Fruit fly (Drosophila melanogaster) whole organism: Measurements from ENCODE around the gene cDIP.

Experiments used
- CG8478 ChIP-seq: fragments of >200 bp; optimal IDR thresholded peaks from 2 replicates; lab custom pipeline; 2018; ENCODE audit warnings: inconsistent platforms
- Dll ChIP-seq: fragments of >200 bp; optimal IDR thresholded peaks from 2 replicates; lab custom pipeline; 2017
- EcR ChIP-seq, 2 experiments: fragments of >200 bp; optimal IDR thresholded peaks; 2 replicates each; lab custom pipeline; 2017; ENCODE audit warnings: missing biosample characterization in 2 of 2, missing genetic modification characterization in 2 of 2, missing genetic modification reagents in 2 of 2
- pan ChIP-seq: fragments of >200 bp; optimal IDR thresholded peaks from 2 replicates; lab custom pipeline; 2017
- psq ChIP-seq: fragments of >200 bp; optimal IDR thresholded peaks from 2 replicates; lab custom pipeline; 2017
- usp ChIP-seq: fragments of >200 bp; optimal IDR thresholded peaks from 2 replicates; lab custom pipeline; 2017; ENCODE audit warnings: missing biosample characterization, missing genetic modification characterization, mixed read lengths

cDIP gene

DNA sequence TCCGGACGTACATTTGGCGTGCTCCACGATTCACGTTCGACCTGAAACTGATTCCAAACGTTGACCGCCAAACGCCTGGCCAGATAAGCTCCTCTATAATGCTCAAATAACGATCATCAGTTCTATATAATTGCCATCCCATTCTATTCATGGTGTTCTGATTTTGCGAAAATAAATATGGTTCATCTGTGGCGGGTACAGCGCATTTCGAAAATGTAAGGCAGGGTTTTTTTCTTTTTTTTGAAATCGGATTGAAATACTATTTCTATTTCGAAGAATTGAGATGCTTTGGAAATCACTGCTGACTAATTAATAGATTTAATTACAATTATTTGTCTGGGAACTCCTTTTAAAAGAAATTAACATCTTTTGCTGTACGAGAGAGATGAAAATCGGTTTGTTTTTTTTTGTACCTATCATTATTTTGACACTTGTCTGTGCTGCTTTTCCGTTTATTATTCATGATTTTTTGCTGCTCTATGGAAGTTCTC is at the start of gene cDIP:
Gene cDIP, minus strand, starts transcription at position 51 of the 491 bp plus-strand sequence.
- TF ChIP-seq usp, result no peak
- TF ChIP-seq Dll (lab: Kevin White, UChicago), result no peak
- TF ChIP-seq EcR (GFP tag; optimal IDR thresholded peaks at IDR 0.05; lab: Kevin White, UChicago), result no peak
- TF ChIP-seq pan (lab: Kevin White, UChicago), result no peak
- TF ChIP-seq psq (lab: Kevin White, UChicago), result no peak

DNA sequence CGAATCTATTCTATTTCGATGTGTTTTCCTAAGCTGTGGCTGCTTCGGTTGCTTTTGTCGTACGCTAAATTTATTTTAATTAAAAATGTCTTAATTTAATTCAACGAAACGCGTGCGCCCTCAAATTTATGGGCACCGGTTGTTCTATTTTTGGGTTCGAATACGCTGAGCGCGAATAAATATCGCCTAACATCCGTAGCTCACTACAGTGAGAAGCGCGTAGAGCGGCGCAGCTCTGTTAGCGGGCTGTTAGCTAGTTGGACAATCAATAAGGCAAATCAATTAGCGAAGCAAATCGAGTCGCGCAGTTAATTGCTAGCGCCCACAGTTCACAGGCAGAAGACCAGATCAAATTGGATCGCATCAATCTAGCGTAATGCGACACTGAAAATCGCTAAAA is 49.2 kb upstream of the cDIP start:
- TF ChIP-seq Dll (lab: Kevin White, UChicago), result no peak
- no peak for TF ChIP-seq pan (lab: Kevin White, UChicago)
- no peak for TF ChIP-seq CG8478
- no peak for TF ChIP-seq usp
- no peak for TF ChIP-seq psq (lab: Kevin White, UChicago)
- no peak for TF ChIP-seq EcR (GFP tag; optimal IDR thresholded peaks at IDR 0.05; lab: Kevin White, UChicago)

DNA sequence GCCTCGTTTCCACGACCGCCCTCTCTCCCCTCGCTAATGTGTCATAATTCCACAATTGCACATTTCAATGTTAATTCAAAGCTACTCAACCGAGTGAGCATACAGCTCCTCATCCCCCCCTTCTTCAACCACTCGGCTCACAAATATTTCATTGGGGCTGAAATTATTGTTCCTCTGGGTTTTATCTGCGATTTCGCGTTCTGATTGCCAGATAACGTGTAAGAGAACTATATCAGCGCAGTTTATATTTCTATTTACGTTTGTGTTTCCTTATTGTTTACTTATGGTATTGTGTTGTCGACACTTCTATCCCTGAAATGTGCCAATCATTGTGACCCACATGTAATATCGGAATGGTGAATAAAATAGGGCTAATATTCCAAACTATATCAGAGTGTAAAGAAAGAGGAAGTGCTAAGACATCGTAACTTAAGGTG is 45.9 kb upstream of the cDIP start:
- TF ChIP-seq CG8478, result no peak
- TF ChIP-seq EcR (GFP tag; optimal IDR thresholded peaks at IDR 0.05; lab: Kevin White, UChicago), result no peak
- no peak for TF ChIP-seq Dll (lab: Kevin White, UChicago)
- no peak for TF ChIP-seq usp
- TF ChIP-seq psq (lab: Kevin White, UChicago), result no peak
- TF ChIP-seq pan (lab: Kevin White, UChicago), result no peak

DNA sequence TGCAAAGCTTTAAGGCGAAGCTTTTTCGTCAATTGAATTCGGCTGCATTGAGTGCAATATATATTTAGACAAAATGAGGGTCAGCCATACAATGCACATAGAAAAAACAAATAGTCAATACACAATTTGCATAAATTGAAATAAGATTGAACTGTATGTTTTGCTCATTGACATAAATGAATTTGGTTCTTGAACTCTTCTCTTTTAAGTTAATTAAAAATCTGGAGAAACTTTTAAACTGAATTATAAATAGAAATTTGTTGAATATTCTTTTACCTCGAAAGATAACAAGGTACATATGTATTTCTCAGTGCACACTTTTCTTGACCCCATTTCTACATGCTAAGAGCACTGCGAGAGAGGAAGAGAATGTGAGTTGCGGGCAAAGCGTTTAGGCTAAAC is 45.4 kb upstream of the cDIP start:
- TF ChIP-seq CG8478 (no peak), Dll (lab: Kevin White, UChicago) (no peak), usp (no peak), psq (lab: Kevin White, UChicago) (no peak), pan (lab: Kevin White, UChicago) (no peak), EcR (GFP tag; optimal IDR thresholded peaks at IDR 0.05; lab: Kevin White, UChicago) (no peak)

DNA sequence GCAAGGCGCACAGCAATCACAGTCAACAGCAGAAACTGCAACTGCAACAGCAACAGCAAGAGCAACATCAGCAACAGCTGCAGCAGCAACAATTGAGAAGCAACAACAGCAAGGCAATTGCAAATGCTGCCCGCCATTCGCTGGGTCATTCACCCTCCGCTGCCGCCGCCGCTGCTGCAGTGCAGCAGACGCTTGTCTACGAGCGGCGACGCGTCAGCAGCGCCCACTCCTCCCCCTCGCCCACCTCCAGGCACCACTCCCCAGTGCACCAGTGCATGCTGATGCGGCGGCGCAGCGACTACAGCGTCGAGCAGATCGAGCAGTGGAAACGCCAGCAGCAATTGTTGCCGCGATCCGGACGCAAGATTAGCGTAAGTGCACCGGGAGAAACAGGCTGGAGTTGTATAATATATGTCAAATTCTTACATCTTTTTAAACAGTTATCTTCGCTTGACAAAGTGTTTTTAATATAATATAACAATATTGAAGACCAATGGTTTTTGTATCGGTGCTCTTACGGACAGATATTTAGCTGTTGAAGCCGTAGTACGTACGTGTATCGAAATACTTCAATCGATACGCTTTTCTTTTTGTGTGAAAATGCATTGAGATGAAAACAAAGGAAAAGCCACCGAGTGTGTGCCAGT is 44.9 kb upstream of the cDIP start:
- TF ChIP-seq EcR (GFP tag; optimal IDR thresholded peaks at IDR 0.05; lab: Kevin White, UChicago) (peak in 1 of 2 experiments; percentile 96), usp (no peak)

DNA sequence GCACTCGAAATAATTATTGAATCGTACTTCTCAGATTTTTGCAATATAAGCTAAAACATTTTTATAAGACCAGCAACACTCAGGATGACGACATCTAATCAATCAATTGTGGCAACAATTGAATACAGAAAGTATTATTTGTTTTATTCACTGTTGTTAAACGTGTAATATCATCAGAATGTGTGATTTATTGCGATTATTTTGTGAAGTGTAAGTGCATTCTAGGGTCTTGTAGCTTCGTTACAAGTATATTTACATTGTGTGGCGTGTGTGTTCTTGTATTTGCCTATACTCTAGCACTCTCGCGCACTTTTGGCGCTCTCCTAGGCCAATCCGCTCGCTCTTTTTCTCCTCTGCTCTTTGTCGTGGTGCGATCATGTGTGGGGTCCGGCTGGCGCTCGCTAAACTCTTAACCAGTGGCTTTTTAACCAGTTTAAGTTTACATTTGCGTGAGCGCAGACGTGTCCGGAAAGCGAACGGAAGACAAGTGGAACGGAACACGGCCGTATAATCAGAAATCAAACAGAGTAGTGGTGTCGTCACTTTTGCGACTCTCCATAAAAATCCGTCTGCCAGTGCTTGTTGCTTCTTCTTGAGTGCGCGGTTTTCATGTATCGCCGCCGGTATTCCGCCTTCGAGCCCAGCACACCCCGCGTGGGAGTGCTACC is 43.7 kb upstream of the cDIP start:
- TF ChIP-seq CG8478, result no peak
- TF ChIP-seq EcR (GFP tag; optimal IDR thresholded peaks at IDR 0.05; lab: Kevin White, UChicago), result no peak
- no peak for TF ChIP-seq psq (lab: Kevin White, UChicago)
- TF ChIP-seq pan (lab: Kevin White, UChicago), result no peak
- TF ChIP-seq usp, result no peak
- TF ChIP-seq Dll (lab: Kevin White, UChicago), result no peak

DNA sequence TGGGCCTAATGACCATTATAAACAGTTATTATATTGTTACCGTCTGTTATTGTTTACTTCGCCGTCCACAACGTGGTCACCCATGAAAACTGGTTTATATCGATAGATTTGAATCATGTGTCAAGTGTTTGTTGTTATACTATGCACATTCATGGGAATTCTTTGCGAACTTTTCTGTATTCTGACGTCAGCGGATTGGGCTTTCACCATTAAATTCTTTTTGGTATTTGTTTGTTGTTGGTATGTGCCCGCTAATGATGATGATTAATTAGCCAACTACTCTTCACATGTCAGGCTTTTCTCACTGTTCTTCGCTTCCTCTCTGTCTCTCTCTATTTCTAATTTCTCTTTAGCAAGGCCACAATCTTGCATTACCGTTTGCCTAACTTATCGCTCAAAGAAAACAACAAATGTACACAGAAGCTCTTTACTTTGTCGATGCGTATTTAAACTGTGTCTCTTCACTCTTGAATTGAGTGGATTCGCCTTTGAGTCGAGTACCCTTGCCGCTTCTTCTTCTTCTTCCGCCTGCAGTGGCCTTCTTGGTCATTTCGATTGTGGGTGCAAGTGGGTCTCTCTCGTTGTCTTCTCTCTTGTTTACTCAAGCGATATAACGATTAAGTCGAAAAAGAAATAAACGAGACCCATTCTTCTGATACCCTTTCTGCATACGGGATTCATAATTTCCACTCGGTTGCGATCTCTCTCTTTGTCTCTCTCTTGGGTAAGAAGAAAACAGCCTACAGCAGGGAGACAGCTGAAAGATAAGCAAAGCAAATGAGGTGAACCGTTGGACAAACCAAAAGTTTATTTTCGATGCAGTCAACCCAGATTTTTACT is 43.0 kb upstream of the cDIP start:
- TF ChIP-seq psq (lab: Kevin White, UChicago) (no peak), EcR (GFP tag; optimal IDR thresholded peaks at IDR 0.05; lab: Kevin White, UChicago) (no peak), pan (lab: Kevin White, UChicago) (no peak), CG8478 (no peak), Dll (lab: Kevin White, UChicago) (no peak), usp (no peak)

DNA sequence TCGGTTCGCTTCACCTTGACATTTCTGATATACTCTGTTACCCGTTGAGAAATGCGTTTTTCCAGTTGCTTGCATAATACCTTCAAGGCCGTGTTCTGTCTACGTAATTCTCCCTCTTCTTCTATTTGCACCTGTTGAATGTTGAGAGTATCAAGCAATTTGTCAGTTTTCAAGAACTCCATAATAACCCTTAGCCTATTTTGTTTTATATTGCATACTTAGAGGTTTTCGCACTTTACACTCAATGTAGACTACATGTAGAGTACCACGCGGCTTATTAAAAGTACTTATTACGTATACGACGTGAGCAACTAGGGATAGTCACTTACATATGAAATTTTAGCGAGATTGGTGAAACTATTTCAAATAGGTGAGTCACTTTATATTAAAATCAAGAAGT is 42.2 kb upstream of the cDIP start:
- TF ChIP-seq pan (lab: Kevin White, UChicago) (no peak), psq (lab: Kevin White, UChicago) (no peak), Dll (lab: Kevin White, UChicago) (no peak), EcR (GFP tag; optimal IDR thresholded peaks at IDR 0.05; lab: Kevin White, UChicago) (no peak), CG8478 (no peak), usp (no peak)

DNA sequence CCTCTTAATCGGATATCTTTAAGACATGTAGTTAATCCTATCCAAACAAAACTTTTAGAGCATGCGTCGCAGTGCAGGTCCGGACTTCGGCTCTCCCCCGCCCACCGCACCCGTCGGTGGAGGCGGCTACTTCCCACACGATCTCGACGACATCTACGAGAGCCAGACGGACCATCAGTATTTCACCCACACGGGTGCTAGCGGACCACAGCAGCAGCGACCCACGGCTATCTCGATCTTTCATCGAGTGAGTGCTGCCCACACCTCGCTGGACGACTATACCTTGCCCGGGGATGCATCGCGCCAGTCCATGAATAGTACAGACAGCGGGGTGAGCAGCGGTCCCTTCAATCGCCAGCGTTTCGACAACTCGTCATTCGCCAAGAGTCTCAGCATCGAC is 40.7 kb upstream of the cDIP start:
- TF ChIP-seq Dll (lab: Kevin White, UChicago) (no peak), CG8478 (no peak), EcR (GFP tag; optimal IDR thresholded peaks at IDR 0.05; lab: Kevin White, UChicago) (no peak), usp (no peak), psq (lab: Kevin White, UChicago) (no peak), pan (lab: Kevin White, UChicago) (no peak)

DNA sequence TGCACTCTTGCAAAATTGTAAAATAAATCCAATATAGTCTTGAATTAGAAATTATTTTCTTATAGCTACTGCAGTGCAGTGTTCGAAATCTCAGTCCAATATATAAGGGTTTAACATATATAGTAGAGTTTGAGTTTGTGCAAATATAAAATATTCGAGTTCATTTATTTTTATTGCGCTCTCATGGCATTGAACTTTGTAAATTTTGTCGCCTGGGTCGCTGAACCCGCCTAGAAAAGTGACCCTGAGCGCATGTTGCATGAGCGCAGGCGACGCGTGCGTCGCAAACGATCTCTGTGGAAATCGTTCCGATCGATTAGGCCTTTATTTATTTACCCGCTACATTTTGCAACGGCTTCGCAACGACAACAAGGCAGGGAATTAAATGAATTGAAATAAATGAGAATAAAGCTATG is 39.1 kb upstream of the cDIP start:
- TF ChIP-seq CG8478, result no peak
- peak in 1 of 2 experiments; percentile 43 for TF ChIP-seq EcR (GFP tag; optimal IDR thresholded peaks at IDR 0.05; lab: Kevin White, UChicago)
- no peak for TF ChIP-seq pan (lab: Kevin White, UChicago)
- TF ChIP-seq Dll (lab: Kevin White, UChicago), result no peak

DNA sequence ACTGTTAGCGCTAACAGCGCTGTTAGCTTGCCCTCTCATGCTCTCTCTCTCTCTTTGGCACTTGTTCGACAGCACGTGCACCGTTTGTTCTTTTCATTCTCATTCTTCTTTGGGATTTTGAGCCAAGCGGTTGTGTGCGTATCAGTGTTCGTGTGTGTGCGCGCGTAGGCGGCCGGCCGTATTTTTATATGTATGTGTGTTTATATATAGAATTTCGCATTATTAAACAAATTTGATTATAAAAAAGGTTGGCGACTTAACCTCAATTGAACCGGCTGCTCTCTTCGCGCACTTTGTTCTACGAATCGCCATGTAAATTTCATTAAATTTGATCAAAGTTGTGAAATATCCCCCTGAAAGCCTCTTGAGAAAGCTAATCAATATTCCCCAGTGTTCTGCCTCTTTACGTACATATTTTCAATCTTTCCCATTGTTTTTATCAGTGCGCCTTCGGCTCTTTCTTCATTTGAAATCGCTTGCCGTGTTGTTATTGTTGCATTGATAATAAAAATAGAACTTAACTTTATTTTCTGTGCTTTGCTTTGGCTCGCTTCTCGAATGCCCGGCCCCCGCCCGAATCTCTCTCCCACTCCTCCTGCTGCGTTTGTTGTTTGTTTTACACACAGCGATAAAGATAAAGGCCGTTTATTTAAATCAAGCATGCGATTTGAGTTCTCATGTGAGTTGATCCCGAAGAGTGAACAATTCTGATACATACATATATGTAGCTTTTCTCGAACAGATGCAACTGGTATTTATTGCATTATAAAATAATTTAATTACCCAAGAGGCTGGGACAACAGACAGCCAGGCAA is 38.4 kb upstream of the cDIP start:
- TF ChIP-seq pan (lab: Kevin White, UChicago) (no peak), EcR (GFP tag; optimal IDR thresholded peaks at IDR 0.05; lab: Kevin White, UChicago) (no peak), psq (lab: Kevin White, UChicago) (no peak)
